1 fruit fly cellular context compared by ENCODE assay signal in genomic region chr3R:18490474-18490873, dm6.
TF ChIP-seq lines count a peak whose summit lies in the region.

No protein-coding gene starts in this region.

TF ChIP-seq in whole organism, prepupa, 60 proteins besides CTCF, POLR2A, EP300 and RAD21 (continued from another document):
- TF ChIP-seq CG6163 (GFP tag; IDR thresholded peaks at IDR 0.05; lab: Robert Waterston, UW) (no peak), OdsH (GFP tag; optimal IDR thresholded peaks at IDR 0.05; lab: Kevin White, UChicago) (no peak), CG31627 (GFP tag; optimal IDR thresholded peaks at IDR 0.05; lab: Kevin White, UChicago) (no peak), Ets96B (tag; optimal IDR thresholded peaks at IDR 0.05; lab: Kevin White, UChicago) (peak; percentile 42), esn (GFP tag; optimal IDR thresholded peaks at IDR 0.05; lab: Kevin White, UChicago) (no peak), acj6 (GFP tag; optimal IDR thresholded peaks at IDR 0.05; lab: Kevin White, UChicago) (peak; percentile 15), CG11294 (GFP tag; IDR thresholded peaks at IDR 0.05; lab: Robert Waterston, UW) (no peak), CG8632 (GFP tag; optimal IDR thresholded peaks at IDR 0.05; lab: Kevin White, UChicago) (no peak), Sox102F (GFP tag; optimal IDR thresholded peaks at IDR 0.05; lab: Kevin White, UChicago) (no peak), lz (GFP tag; optimal IDR thresholded peaks at IDR 0.05; lab: Kevin White, UChicago) (no peak), CG8119 (GFP tag; IDR thresholded peaks at IDR 0.05; lab: Robert Waterston, UW) (peak; percentile 32; the same call in 1 of the 3 replicates), CG9139 (GFP tag; optimal IDR thresholded peaks at IDR 0.05; lab: Kevin White, UChicago) (no peak), pdm3 (GFP tag; optimal IDR thresholded peaks at IDR 0.05; lab: Kevin White, UChicago) (no peak)
TF ChIP-seq in whole organism, prepupa: peak in this region for 14.
